Worm (Caenorhabditis elegans): ENCODE measurements around the gene C05D11.1.

Gene C05D11.1

DNA sequence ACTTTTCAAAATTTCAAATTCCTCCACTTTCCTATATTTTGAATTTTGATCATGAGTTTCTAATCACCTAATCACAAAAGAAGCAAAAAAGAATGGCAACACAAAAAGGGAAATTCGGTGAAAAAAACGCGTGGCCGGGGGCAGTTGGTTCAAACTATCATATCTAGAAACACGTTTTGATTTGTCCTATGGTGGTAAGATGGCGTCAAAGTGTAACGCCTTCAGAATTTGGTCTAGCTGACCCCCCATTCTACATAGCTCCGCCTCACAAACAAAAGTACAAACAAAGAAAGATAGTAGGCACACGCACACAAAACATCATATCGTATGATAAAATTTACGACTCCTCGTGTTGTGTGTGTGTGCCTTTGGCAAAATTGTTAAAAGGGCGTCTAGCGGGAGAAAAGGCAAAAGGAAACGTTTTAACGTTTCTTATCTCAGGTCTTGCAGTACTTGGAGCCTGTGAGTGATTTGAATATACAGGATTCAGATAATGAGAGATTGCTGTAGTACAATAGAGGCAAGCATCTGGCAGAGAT is 14.4 kb upstream of the C05D11.1 start (continued):
- peak in 1 of 2 experiments; percentile 83 for TF ChIP-seq unc-62 (GFP tag; optimal IDR thresholded peaks at IDR 0.05 in 1 of 2)
- no peak for TF ChIP-seq unc-62 (tag; optimal IDR thresholded peaks at IDR 0.05)

DNA sequence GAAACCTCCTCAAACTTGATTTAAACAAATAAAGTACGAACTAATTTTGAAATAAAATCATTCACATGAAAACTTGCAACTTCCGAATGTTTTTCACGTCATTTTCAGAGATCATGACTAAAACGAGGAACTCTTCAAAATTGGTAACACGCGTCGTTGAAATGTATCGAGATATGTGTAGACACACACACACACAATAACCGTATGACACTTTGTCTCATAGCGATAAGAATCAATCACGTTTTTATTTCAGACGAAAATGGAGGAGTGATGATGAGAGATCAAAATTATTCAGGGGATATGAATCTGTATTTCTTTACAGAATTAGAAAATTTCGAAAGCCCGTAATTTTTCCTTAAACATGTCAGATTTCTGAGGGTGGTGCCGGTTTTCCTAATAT is 13.7 kb upstream of the C05D11.1 start:
- TF ChIP-seq set-16 (GFP tag; IDR thresholded peaks at IDR 0.05) (no peak), nhr-77 (tag; optimal IDR thresholded peaks at IDR 0.05) (peak; percentile 4), unc-62 (GFP tag; optimal IDR thresholded peaks at IDR 0.05 in 1 of 2) (peak in 1 of 2 experiments; percentile 94), unc-62 (tag; optimal IDR thresholded peaks at IDR 0.05) (no peak), mdt-29 (GFP tag; IDR thresholded peaks at IDR 0.05) (0 out of 2 replicates have a peak, but pooled peaks have one; percentile 24), mxl-3 (GFP tag; optimal IDR thresholded peaks at IDR 0.05) (peak; percentile 71), ceh-28 (tag; optimal IDR thresholded peaks at IDR 0.05) (no peak), jun-1 (tag; optimal IDR thresholded peaks at IDR 0.05) (no peak), mep-1 (tag; optimal IDR thresholded peaks at IDR 0.05) (peak; percentile 5), hlh-30 (tag; optimal IDR thresholded peaks at IDR 0.05; ENCODE audit: insufficient read depth) (peak; percentile 86), php-3 (GFP tag; IDR thresholded peaks at IDR 0.05) (peak; percentile 19; the same call in 1 of the 2 replicates), hlh-11 (tag; optimal IDR thresholded peaks at IDR 0.05) (peak; percentile 40), ceh-20 (GFP tag; IDR thresholded peaks at IDR 0.05) (0 out of 2 replicates have a peak, but pooled peaks have one; percentile 24), nhr-41 (GFP tag; IDR thresholded peaks at IDR 0.05) (no peak), T20F7.1 (GFP tag; optimal IDR thresholded peaks at IDR 0.05) (peak; percentile 59), dmd-6 (GFP tag; IDR thresholded peaks at IDR 0.05) (peak; percentile 73), nhr-10 (tag; optimal IDR thresholded peaks at IDR 0.05) (no peak), nhr-28 (tag; optimal IDR thresholded peaks at IDR 0.05) (peak; percentile 73), dve-1 (tag; optimal IDR thresholded peaks at IDR 0.05; ENCODE audit: insufficient read depth) (peak; percentile 59), mdl-1 (tag; optimal IDR thresholded peaks at IDR 0.05) (peak in 1 of 2 experiments; percentile 30)

DNA sequence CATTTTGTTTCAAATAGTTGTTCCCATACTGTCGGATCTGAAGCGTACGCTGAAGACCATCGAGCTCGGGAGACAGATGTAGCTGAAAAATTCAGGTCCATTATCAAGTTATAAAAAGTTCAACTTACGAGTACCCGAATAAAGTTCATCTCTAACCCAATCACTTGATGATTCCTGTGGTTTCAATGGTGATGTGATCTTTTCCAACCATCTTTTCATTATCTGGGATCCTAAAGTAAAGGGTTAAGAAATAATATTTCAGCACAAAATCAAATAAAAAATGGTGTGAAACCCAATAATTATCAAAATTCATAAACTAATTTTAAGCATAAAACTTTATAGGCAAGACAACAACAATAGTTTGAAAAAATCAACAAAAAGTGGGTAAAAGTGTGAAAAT is 9.2 kb upstream of the C05D11.1 start, which contains the start of gene C05D11.8:
Gene C05D11.8, minus strand, starts transcription at position 101 of the 400 bp plus-strand sequence.
- TF ChIP-seq dpl-1 (GFP tag; optimal IDR thresholded peaks at IDR 0.05) (no peak), zip-2 (tag; optimal IDR thresholded peaks at IDR 0.05) (no peak), arid-1 (GFP tag; conservative IDR thresholded peaks at IDR 0.05) (no peak), aha-1 (tag) (no peak), nhr-237 (tag; optimal IDR thresholded peaks at IDR 0.05) (no peak), zfp-3 (GFP tag; conservative IDR thresholded peaks at IDR 0.05) (no peak), mxl-2 (GFP tag; conservative IDR thresholded peaks at IDR 0.05) (no peak), D1046.2 (GFP tag; IDR thresholded peaks at IDR 0.05) (no peak), lin-1 (GFP tag; IDR thresholded peaks at IDR 0.05) (no peak)

DNA sequence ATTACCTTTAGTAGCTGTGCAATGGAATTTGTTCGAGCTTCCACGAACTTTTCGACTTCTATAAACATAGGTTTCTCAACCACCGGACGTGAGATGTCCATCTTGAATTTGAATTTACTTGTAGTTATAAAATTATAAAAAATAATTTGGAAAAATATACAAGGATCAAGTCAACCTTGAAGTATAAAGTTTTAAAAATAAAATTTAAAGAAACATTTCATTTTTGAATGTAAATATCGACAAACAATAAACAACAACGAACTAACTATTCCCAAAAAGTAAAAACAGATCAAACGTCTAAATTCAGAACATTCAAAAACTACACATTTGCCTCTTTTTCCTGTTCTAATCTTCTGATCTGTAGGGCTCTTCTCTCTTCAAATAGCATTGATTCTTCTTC is 5.6 kb upstream of the C05D11.1 start, which contains the start of gene popl-1:
Gene popl-1, minus strand, starts transcription at position 101 of the 400 bp plus-strand sequence.
- TF ChIP-seq ceh-20 (GFP tag; IDR thresholded peaks at IDR 0.05) (no peak), mxl-3 (GFP tag; optimal IDR thresholded peaks at IDR 0.05) (no peak), aha-1 (tag) (no peak), R02D3.7 (tag; optimal IDR thresholded peaks at IDR 0.05) (no peak), nhr-6 (tag; optimal IDR thresholded peaks at IDR 0.05) (no peak), F44E2.7 (GFP tag; IDR thresholded peaks at IDR 0.05) (no peak), aly-2 (tag; optimal IDR thresholded peaks at IDR 0.05) (no peak), ces-1 (GFP tag; optimal IDR thresholded peaks at IDR 0.05) (no peak)

DNA sequence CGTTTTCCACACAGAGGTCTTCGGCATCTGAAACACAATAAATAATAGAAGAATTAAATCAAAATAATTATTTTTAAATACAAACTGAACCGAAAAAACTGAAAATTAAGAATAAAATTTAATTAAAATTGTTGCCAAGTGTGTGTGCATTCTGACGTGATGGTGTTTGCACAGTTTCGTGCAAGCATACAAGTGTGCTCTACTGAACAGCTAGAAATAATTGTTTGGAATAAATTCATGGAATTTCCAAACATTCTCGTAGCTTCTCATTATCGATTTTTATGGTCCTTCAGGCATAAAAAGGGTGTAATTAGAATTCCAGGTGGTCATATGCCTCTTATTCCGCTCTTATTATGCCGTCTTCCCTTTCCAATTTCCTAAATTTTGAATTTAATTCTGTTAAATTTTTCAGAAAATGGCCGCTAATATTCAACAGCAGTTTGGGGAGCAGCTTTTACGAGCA is 4.6 kb upstream of the C05D11.1 start, which contains the start of the genes mrps-17 and txdc-9:
Gene mrps-17, minus strand, starts transcription at position 33 of the 463 bp plus-strand sequence.
Gene txdc-9, plus strand, starts transcription at position 413 of the 463 bp plus-strand sequence.
- TF ChIP-seq Y48G9A.11 (GFP tag; IDR thresholded peaks at IDR 0.05) (no peak), hmg-1.1 (GFP tag; IDR thresholded peaks at IDR 0.05) (peak; percentile 61), mdl-1 (tag; optimal IDR thresholded peaks at IDR 0.05) (peak in 1 of 2 experiments; percentile 19), lim-7 (GFP tag; IDR thresholded peaks at IDR 0.05) (no peak), F10B5.3 (tag; optimal IDR thresholded peaks at IDR 0.05) (no peak), unc-130 (GFP tag; optimal IDR thresholded peaks at IDR 0.05) (no peak), T26A8.4 (GFP tag; IDR thresholded peaks at IDR 0.05) (no peak), daf-19 (GFP tag; conservative IDR thresholded peaks at IDR 0.05) (no peak), lin-38 (GFP tag; IDR thresholded peaks at IDR 0.05) (peak; percentile 93), zip-11 (GFP tag; IDR thresholded peaks at IDR 0.05) (no peak), hif-1 (tag; optimal IDR thresholded peaks at IDR 0.05) (no peak), nhr-77 (tag; optimal IDR thresholded peaks at IDR 0.05) (peak; percentile 56), daf-16 (GFP tag; optimal IDR thresholded peaks at IDR 0.05) (no peak), daf-16 (tag; optimal IDR thresholded peaks at IDR 0.05) (no peak)

Measured in whole organism, L4 larva.